Fruit fly (Drosophila melanogaster) whole organism, larva: ENCODE results near the gene Sprn.

Experiments
- noc ChIP-seq: fragments of 200-800 bp; sonication (Bioruptor generic); optimal IDR thresholded peaks from 3 replicates; lab custom pipeline; 2019; ENCODE audit warnings: missing biosample characterization, mild to moderate bottlenecking, missing genetic modification characterization, moderate library complexity

Sprn gene

dm6 chr3L:11892766-11893165 is 13.9 kb downstream of the Sprn start:
- TF ChIP-seq noc (tag; lab: Kevin White, UChicago): no peak

dm6 chr3L:11896756-11897155 is 17.8 kb downstream of the Sprn start:
- no peak for TF ChIP-seq noc (tag; lab: Kevin White, UChicago)

dm6 chr3L:11918217-11918616 is 39.3 kb downstream of the Sprn start:
- TF ChIP-seq noc (tag; lab: Kevin White, UChicago): no peak

- TF ChIP-seq noc (tag; lab: Kevin White, UChicago): no peak
Measured at dm6 chr3L:11921213-11921612, 42.3 kb downstream of the Sprn start, which contains the start of gene CG11588. CG11588 (plus strand) TSS chr3L:11921513.

dm6 chr3L:11924657-11925056 is 45.7 kb downstream of the Sprn start, which contains the start of gene SdhAL:
SdhAL (minus strand) TSS chr3L:11924757.
- no peak for TF ChIP-seq noc (tag; lab: Kevin White, UChicago)

dm6 chr3L:11925382-11925781 is 46.5 kb downstream of the Sprn start:
- TF ChIP-seq noc (tag; lab: Kevin White, UChicago): no peak

- no peak for TF ChIP-seq noc (tag; lab: Kevin White, UChicago)
Measured at dm6 chr3L:11927287-11927743, 48.4 kb downstream of the Sprn start, which contains the start of gene byn. byn (plus strand) TSS chr3L:11927693.
